Fruit fly (Drosophila melanogaster): ENCODE measurements around the gene CG13051.

dm6 chr3L:16225175-16225574 lies 39.7 kb downstream of the CG13051 start:
- no peak for TF ChIP-seq CG11398 (GFP tag; optimal IDR thresholded peaks at IDR 0.05)
- TF ChIP-seq yki (optimal IDR thresholded peaks at IDR 0.05): no peak
- TF ChIP-seq GATAe (GFP tag; conservative IDR thresholded peaks at IDR 0.05): no peak
- no peak for TF ChIP-seq stwl (tag; optimal IDR thresholded peaks at IDR 0.05)
- TF ChIP-seq Atf-2 (GFP tag; optimal IDR thresholded peaks at IDR 0.05): no peak
- no peak for TF ChIP-seq CG14050 (GFP tag; IDR thresholded peaks at IDR 0.05)
- no peak for TF ChIP-seq CG8478 (optimal IDR thresholded peaks at IDR 0.05)
- no peak for TF ChIP-seq H15 (GFP tag; IDR thresholded peaks at IDR 0.05)
- TF ChIP-seq YL-1 (GFP tag; optimal IDR thresholded peaks at IDR 0.05): no peak
- TF ChIP-seq Hmx (GFP tag; optimal IDR thresholded peaks at IDR 0.05): no peak
- TF ChIP-seq Abd-B (GFP tag; optimal IDR thresholded peaks at IDR 0.05): no peak

All from whole organism, embryonic.